Worm (Caenorhabditis elegans) whole organism, late embryonic: ENCODE results near the gene F57A8.1.
A peak's percentile ranks its signal among the peaks of the same experiment; 100 is the strongest.

Experiments used
- C08G9.2 ChIP-seq: sonication (generic microtip); optimal IDR thresholded peaks from 2 replicates; lab custom pipeline; 2016; ENCODE audit warnings: mild to moderate bottlenecking, missing genetic modification characterization, moderate library complexity, missing compliant biosample characterization
- C38D4.7 ChIP-seq: fragments of 200-800 bp; sonication (Bioruptor generic); optimal IDR thresholded peaks from 2 replicates; lab custom pipeline; 2018; ENCODE audit warnings: mild to moderate bottlenecking, missing genetic modification characterization, moderate library complexity, missing compliant biosample characterization
- F13H6.1 ChIP-seq: sonication (generic microtip); optimal IDR thresholded peaks from 2 replicates; lab custom pipeline; 2016; ENCODE audit warnings: missing genetic modification characterization, missing compliant biosample characterization
- K02D7.2 ChIP-seq: sonication (generic microtip); optimal IDR thresholded peaks from 2 replicates; lab custom pipeline; 2017; ENCODE audit warnings: mild to moderate bottlenecking, missing genetic modification characterization, missing compliant biosample characterization
- K09A11.1 ChIP-seq: sonication (generic microtip); optimal IDR thresholded peaks from 2 replicates; lab custom pipeline; 2017; ENCODE audit warnings: antibody characterized with exemption, mild to moderate bottlenecking, missing genetic modification characterization, missing compliant biosample characterization; ENCODE audit not compliant: insufficient read depth
- Y22D7AL.16 ChIP-seq: sonication (generic microtip); optimal IDR thresholded peaks from 2 replicates; lab custom pipeline; 2016; ENCODE audit warnings: missing genetic modification characterization, missing compliant biosample characterization
- ceh-18 ChIP-seq: sonication (generic microtip); optimal IDR thresholded peaks from 2 replicates; lab custom pipeline; 2016; ENCODE audit warnings: missing genetic modification characterization, missing compliant biosample characterization
- ceh-2 ChIP-seq: sonication (generic microtip); optimal IDR thresholded peaks from 2 replicates; lab custom pipeline; 2016; ENCODE audit warnings: missing genotype, missing genetic modification characterization, missing compliant biosample characterization
- ceh-22 ChIP-seq: sonication (generic microtip); optimal IDR thresholded peaks from 2 replicates; lab custom pipeline; 2017; ENCODE audit warnings: missing biosample characterization, missing genetic modification characterization
- ceh-30 ChIP-seq: fragments of 150-350 bp; optimal IDR thresholded peaks from 2 replicates; lab custom pipeline; 2014; ENCODE audit warnings: missing biosample characterization, missing genetic modification characterization
- ceh-31 ChIP-seq: sonication (generic microtip); optimal IDR thresholded peaks from 2 replicates; lab custom pipeline; 2016; ENCODE audit warnings: missing genetic modification characterization, missing compliant biosample characterization
- ceh-34 ChIP-seq: sonication (generic microtip); optimal IDR thresholded peaks from 2 replicates; lab custom pipeline; 2016; ENCODE audit warnings: mild to moderate bottlenecking, missing genetic modification characterization, missing compliant biosample characterization
- ceh-6 ChIP-seq: fragments of 200-800 bp; sonication (Bioruptor generic); optimal IDR thresholded peaks from 2 replicates; lab custom pipeline; 2018; ENCODE audit warnings: mild to moderate bottlenecking, missing genetic modification characterization, missing compliant biosample characterization
- che-1 ChIP-seq: sonication (generic microtip); optimal IDR thresholded peaks from 2 replicates; lab custom pipeline; 2016; ENCODE audit warnings: mild to moderate bottlenecking, missing genetic modification characterization, missing compliant biosample characterization
- dve-1 ChIP-seq: sonication (generic microtip); optimal IDR thresholded peaks from 2 replicates; lab custom pipeline; 2017; ENCODE audit warnings: antibody characterized with exemption, mild to moderate bottlenecking, missing genetic modification characterization, missing compliant biosample characterization
- elt-2 ChIP-seq: sonication (generic microtip); optimal IDR thresholded peaks from 2 replicates; lab custom pipeline; 2016; ENCODE audit warnings: missing genetic modification reagents, missing genetic modification characterization, missing compliant biosample characterization
- ets-4 ChIP-seq: sonication (generic microtip); optimal IDR thresholded peaks from 2 replicates; lab custom pipeline; 2016; ENCODE audit warnings: missing genetic modification characterization, missing compliant biosample characterization
- fkh-6 ChIP-seq: sonication (generic microtip); optimal IDR thresholded peaks from 2 replicates; lab custom pipeline; 2016; ENCODE audit warnings: missing genetic modification characterization, missing compliant biosample characterization
- hlh-15 ChIP-seq: sonication (generic microtip); optimal IDR thresholded peaks from 2 replicates; lab custom pipeline; 2016; ENCODE audit warnings: missing genetic modification characterization, missing compliant biosample characterization
- hlh-6 ChIP-seq: sonication (generic microtip); optimal IDR thresholded peaks from 2 replicates; lab custom pipeline; 2016; ENCODE audit warnings: missing genotype, missing genetic modification characterization, missing compliant biosample characterization
- lim-6 ChIP-seq: sonication (generic microtip); optimal IDR thresholded peaks from 2 replicates; lab custom pipeline; 2016; ENCODE audit warnings: missing genetic modification characterization, missing compliant biosample characterization
- nfya-1 ChIP-seq: sonication (generic microtip); optimal IDR thresholded peaks from 2 replicates; lab custom pipeline; 2017; ENCODE audit warnings: missing genetic modification characterization, mild to moderate bottlenecking, missing compliant biosample characterization, antibody characterized with exemption, moderate library complexity
- nhr-11 ChIP-seq: fragments of 150-350 bp; optimal IDR thresholded peaks from 2 replicates; lab custom pipeline; 2014; ENCODE audit warnings: missing biosample characterization, missing genetic modification characterization
- nhr-232 ChIP-seq: sonication (generic microtip); optimal IDR thresholded peaks from 2 replicates; lab custom pipeline; 2016; ENCODE audit warnings: missing genetic modification characterization, missing compliant biosample characterization
- npax-4 ChIP-seq: sonication (generic microtip); optimal IDR thresholded peaks from 2 replicates; lab custom pipeline; 2016; ENCODE audit warnings: missing genetic modification characterization, missing compliant biosample characterization
- odd-2 ChIP-seq: sonication (generic microtip); optimal IDR thresholded peaks from 2 replicates; lab custom pipeline; 2017; ENCODE audit warnings: antibody characterized with exemption, mild to moderate bottlenecking, missing genetic modification characterization, missing compliant biosample characterization
- pag-3 ChIP-seq: sonication (generic microtip); optimal IDR thresholded peaks from 2 replicates; lab custom pipeline; 2016; ENCODE audit warnings: missing compliant biosample characterization, missing genetic modification characterization, borderline replicate concordance
- pha-2 ChIP-seq: sonication (generic microtip); optimal IDR thresholded peaks from 2 replicates; lab custom pipeline; 2017; ENCODE audit warnings: mild to moderate bottlenecking, missing genetic modification characterization, missing compliant biosample characterization
- pqm-1 ChIP-seq: sonication (generic microtip); optimal IDR thresholded peaks from 2 replicates; lab custom pipeline; 2016; ENCODE audit warnings: missing genetic modification characterization, missing compliant biosample characterization
- ref-2 ChIP-seq: sonication (generic microtip); optimal IDR thresholded peaks from 2 replicates; lab custom pipeline; 2016; ENCODE audit warnings: missing genetic modification characterization, missing compliant biosample characterization
- sox-2 ChIP-seq: fragments of 200-800 bp; sonication (Bioruptor generic); IDR thresholded peaks from 2 replicates; pipeline ENCODE4 v1.3.6; 2022; ENCODE audit warnings: missing genetic modification reagents, missing genetic modification characterization, missing compliant biosample characterization
- sox-4 ChIP-seq: sonication (generic microtip); optimal IDR thresholded peaks from 2 replicates; lab custom pipeline; 2017; ENCODE audit warnings: mild to moderate bottlenecking, missing genetic modification characterization, inconsistent platforms, missing compliant biosample characterization
- syd-9 ChIP-seq: sonication (generic microtip); optimal IDR thresholded peaks from 2 replicates; lab custom pipeline; 2016; ENCODE audit warnings: mild to moderate bottlenecking, missing genetic modification characterization, moderate library complexity, missing compliant biosample characterization
- tbx-2 ChIP-seq: sonication (generic microtip); optimal IDR thresholded peaks from 2 replicates; lab custom pipeline; 2016; ENCODE audit warnings: missing genetic modification characterization, missing compliant biosample characterization
- unc-42 ChIP-seq: sonication (generic microtip); optimal IDR thresholded peaks from 2 replicates; lab custom pipeline; 2016; ENCODE audit warnings: missing genotype, missing genetic modification characterization, missing compliant biosample characterization
- zip-5 ChIP-seq: sonication (generic microtip); optimal IDR thresholded peaks from 2 replicates; lab custom pipeline; 2016; ENCODE audit warnings: missing genetic modification characterization, missing compliant biosample characterization

F57A8.1 gene

ce11 chrV:10030992-10031383 lies 6.2 kb upstream of the F57A8.1 start, which contains the start of gene acl-2:
acl-2 (minus strand) TSS chrV:10031092.
- no peak for TF ChIP-seq Y22D7AL.16 (tag; lab: Kevin White, UChicago)
- TF ChIP-seq nhr-11: no peak
- no peak for TF ChIP-seq K02D7.2 (tag; lab: Kevin White, UChicago)
- no peak for TF ChIP-seq nhr-232 (tag; lab: Kevin White, UChicago)
- no peak for TF ChIP-seq ref-2 (tag; lab: Kevin White, UChicago)
- TF ChIP-seq che-1 (tag; lab: Kevin White, UChicago): no peak
- TF ChIP-seq dve-1 (tag; lab: Kevin White, UChicago): no peak
- no peak for TF ChIP-seq ceh-22 (tag; lab: Kevin White, UChicago)
- no peak for TF ChIP-seq odd-2 (tag; lab: Kevin White, UChicago)
- TF ChIP-seq ceh-30: no peak
- no peak for TF ChIP-seq unc-42 (tag; lab: Kevin White, UChicago)

DNA sequence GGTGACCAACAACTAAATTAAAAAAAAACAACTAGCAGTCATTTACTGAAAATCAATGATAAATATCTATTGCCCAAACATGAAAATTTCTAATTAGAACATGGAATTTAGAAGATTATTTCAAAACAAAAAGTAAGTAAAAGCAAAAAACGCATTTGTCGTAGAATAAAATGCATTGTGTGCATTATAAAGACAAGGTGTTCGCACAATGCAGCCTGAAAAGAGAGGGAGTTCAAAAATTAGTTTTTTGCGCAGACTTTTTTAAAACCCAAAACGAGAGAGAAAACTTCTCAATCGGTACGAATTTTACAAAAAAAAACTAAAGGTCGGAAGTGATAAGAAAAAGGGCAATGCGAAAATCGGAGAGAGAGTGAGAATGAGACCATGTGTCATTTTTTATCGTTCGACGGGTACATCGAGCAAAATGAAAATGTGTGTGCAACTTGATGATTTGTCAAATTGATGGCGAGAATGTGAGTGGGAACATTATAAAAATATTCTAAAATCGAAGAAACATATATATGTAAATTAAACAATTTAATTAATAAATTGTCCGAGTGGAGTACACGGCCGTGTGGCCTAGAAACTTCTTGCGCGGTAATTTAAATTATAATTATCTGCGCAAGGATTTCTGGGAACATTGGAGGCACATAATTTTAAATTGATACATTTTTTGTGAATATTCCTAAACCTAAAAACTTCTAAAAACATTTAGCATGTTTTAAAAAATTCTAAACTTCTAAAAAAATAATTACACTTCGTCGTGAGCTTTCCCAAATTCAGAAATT lies 5.6 kb upstream of the F57A8.1 start:
- peak; percentile 13 for TF ChIP-seq ets-4 (tag; lab: Kevin White, UChicago)
- peak; percentile 48 for TF ChIP-seq C08G9.2 (tag; lab: Kevin White, UChicago)
- TF ChIP-seq ceh-2 (tag; lab: Kevin White, UChicago): peak; percentile 40
- TF ChIP-seq che-1 (tag; lab: Kevin White, UChicago): no peak
- peak; percentile 31 for TF ChIP-seq ceh-31
- peak; percentile 57 for TF ChIP-seq zip-5 (tag; lab: Kevin White, UChicago)

ce11 chrV:10035586-10035985 lies 1.6 kb upstream of the F57A8.1 start:
- TF ChIP-seq ceh-22 (tag; lab: Kevin White, UChicago): no peak
- TF ChIP-seq unc-42 (tag; lab: Kevin White, UChicago): peak; percentile 30

DNA sequence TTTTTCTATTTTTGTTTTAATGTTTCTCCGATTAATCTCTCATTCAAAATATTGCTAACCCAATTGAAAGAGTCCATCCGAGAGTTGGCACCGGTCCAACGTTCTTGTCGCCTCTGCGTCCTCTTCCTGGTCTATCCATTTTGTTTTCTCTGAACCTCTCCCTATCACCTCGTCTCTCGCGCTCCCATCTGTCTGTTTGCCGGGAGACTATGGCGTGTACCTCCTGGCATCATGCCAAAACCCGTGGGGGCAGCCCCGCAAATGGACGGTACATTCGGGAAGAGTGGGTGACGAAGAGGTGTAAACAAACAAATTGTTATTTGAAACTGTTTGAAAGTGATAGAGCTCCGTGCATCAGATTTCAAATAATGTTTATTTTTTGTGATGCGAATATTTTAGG lies 865 bp upstream of the F57A8.1 start, which contains the start of gene T06E8.2:
Gene T06E8.2, minus strand, starts transcription at position 139 of the 400 bp plus-strand sequence.
- TF ChIP-seq elt-2 (tag; lab: Kevin White, UChicago) (no peak), C38D4.7 (GFP tag; lab: Kevin White, UChicago) (no peak), ceh-6 (GFP tag; lab: Kevin White, UChicago) (no peak), fkh-6 (tag; lab: Kevin White, UChicago) (no peak), ceh-30 (no peak), ceh-31 (peak; percentile 35), unc-42 (tag; lab: Kevin White, UChicago) (no peak), lim-6 (tag; lab: Kevin White, UChicago) (no peak), pag-3 (tag; lab: Kevin White, UChicago) (no peak), che-1 (tag; lab: Kevin White, UChicago) (no peak), npax-4 (tag; lab: Kevin White, UChicago) (no peak), hlh-15 (tag; lab: Kevin White, UChicago) (no peak), tbx-2 (tag; lab: Kevin White, UChicago) (peak; percentile 11), syd-9 (tag; lab: Kevin White, UChicago) (no peak), sox-4 (tag; lab: Kevin White, UChicago) (no peak), pha-2 (tag; lab: Kevin White, UChicago) (no peak), pqm-1 (tag; lab: Kevin White, UChicago) (no peak), sox-2 (GFP tag; lab: Robert Waterston, UW) (no peak), K09A11.1 (tag; lab: Kevin White, UChicago) (no peak), nfya-1 (tag; lab: Kevin White, UChicago) (peak; percentile 36), F13H6.1 (tag; lab: Kevin White, UChicago) (no peak), hlh-6 (tag; lab: Kevin White, UChicago) (no peak), ceh-18 (tag; lab: Kevin White, UChicago) (peak; percentile 45), ceh-34 (tag; lab: Kevin White, UChicago) (peak; percentile 55)
